Worm (Caenorhabditis elegans) whole organism, early embryonic: ENCODE measurements around the gene C56E6.2.
A peak's percentile ranks its signal among the peaks of the same experiment; 100 is the strongest.

Experiments
- B0310.2 ChIP-seq: sonication (generic microtip); optimal IDR thresholded peaks from 2 replicates; lab custom pipeline; 2016; ENCODE audit warnings: mild to moderate bottlenecking, missing genetic modification characterization, missing compliant biosample characterization
- F13C5.2 ChIP-seq: sonication (generic microtip); optimal IDR thresholded peaks from 2 replicates; lab custom pipeline; 2017; ENCODE audit warnings: mild to moderate bottlenecking, missing genetic modification characterization, inconsistent platforms, missing compliant biosample characterization
- aly-1 ChIP-seq: sonication (generic microtip); optimal IDR thresholded peaks from 2 replicates; lab custom pipeline; 2016; ENCODE audit warnings: missing genetic modification characterization, missing compliant biosample characterization
- ama-1 ChIP-seq: fragments of 150-350 bp; optimal IDR thresholded peaks from 2 replicates; lab custom pipeline; 2014
- ceh-13 ChIP-seq: fragments of 200-800 bp; sonication (Bioruptor generic); optimal IDR thresholded peaks from 2 replicates; lab custom pipeline; 2018; ENCODE audit warnings: mild to moderate bottlenecking, missing genetic modification characterization, missing compliant biosample characterization
- ceh-36 ChIP-seq: sonication (generic microtip); optimal IDR thresholded peaks from 2 replicates; lab custom pipeline; 2016; ENCODE audit warnings: missing genetic modification characterization, inconsistent platforms, missing compliant biosample characterization
- ets-7 ChIP-seq: sonication (generic microtip); optimal IDR thresholded peaks from 2 replicates; lab custom pipeline; 2016; ENCODE audit warnings: missing genotype, missing genetic modification characterization, missing compliant biosample characterization
- flt-1 ChIP-seq: fragments of 200-800 bp; sonication (Bioruptor generic); IDR thresholded peaks from 2 replicates; pipeline ENCODE4 v1.3.6; 2022; ENCODE audit warnings: missing genetic modification characterization, missing compliant biosample characterization
- hmbx-1 ChIP-seq: sonication (generic microtip); optimal IDR thresholded peaks from 2 replicates; lab custom pipeline; 2016; ENCODE audit warnings: mild to moderate bottlenecking, missing genetic modification characterization, missing compliant biosample characterization
- hmg-4 ChIP-seq: fragments of 200-800 bp; sonication (Bioruptor generic); optimal IDR thresholded peaks from 2 replicates; lab custom pipeline; 2018; ENCODE audit warnings: mild to moderate bottlenecking, missing genetic modification characterization, missing compliant biosample characterization
- hnd-1 ChIP-seq: sonication (generic microtip); optimal IDR thresholded peaks from 2 replicates; lab custom pipeline; 2016; ENCODE audit warnings: missing genetic modification characterization, missing compliant biosample characterization
- pes-1 ChIP-seq: fragments of 200-800 bp; sonication (Bioruptor generic); IDR thresholded peaks from 2 replicates; pipeline ENCODE4 v1.3.6; 2022; ENCODE audit warnings: missing genetic modification reagents, missing genetic modification characterization, missing compliant biosample characterization
- scrt-1 ChIP-seq: fragments of 200-800 bp; sonication (Bioruptor generic); IDR thresholded peaks from 2 replicates; pipeline ENCODE4 v1.3.6; 2022; ENCODE audit warnings: missing genetic modification characterization, missing compliant biosample characterization
- sea-1 ChIP-seq: fragments of 200-800 bp; sonication (Bioruptor generic); conservative IDR thresholded peaks from 2 replicates; pipeline ENCODE4 v1.3.6; 2022; ENCODE audit warnings: missing genetic modification characterization, missing compliant biosample characterization
- tbx-11 ChIP-seq: fragments of 200-800 bp; sonication (Bioruptor generic); IDR thresholded peaks from 2 replicates; pipeline ENCODE4 v1.3.6; 2022; ENCODE audit warnings: missing genetic modification characterization, missing compliant biosample characterization
- tbx-37 ChIP-seq: fragments of 200-800 bp; sonication (Bioruptor generic); conservative IDR thresholded peaks from 2 replicates; pipeline ENCODE4 v1.3.6; 2022; ENCODE audit warnings: missing genetic modification reagents, missing genetic modification characterization, missing compliant biosample characterization
- tra-4 ChIP-seq: sonication (generic microtip); optimal IDR thresholded peaks from 2 replicates; lab custom pipeline; 2017; ENCODE audit warnings: missing genetic modification characterization, missing compliant biosample characterization

C56E6.2 gene

ce11 chrII:6489711-6490184, 35.0 kb upstream of the C56E6.2 start, which contains the start of the genes snr-3 and rsp-5:
TSS of gene snr-3 (minus strand) at chrII:6489761.
TSS of gene rsp-5 (plus strand) at chrII:6490165.
- no peak for TF ChIP-seq ama-1 (lab: Kevin White, UChicago)
- TF ChIP-seq pes-1 (GFP tag; lab: Robert Waterston, UW) = no peak
- no peak for TF ChIP-seq tbx-11 (GFP tag; lab: Robert Waterston, UW)
- no peak for TF ChIP-seq ceh-13 (GFP tag; lab: Kevin White, UChicago)
- TF ChIP-seq tbx-37 = no peak
- TF ChIP-seq F13C5.2 (tag; lab: Kevin White, UChicago) = no peak
- no peak for TF ChIP-seq hmg-4 (GFP tag; lab: Kevin White, UChicago)
- no peak for TF ChIP-seq hnd-1 (tag; lab: Kevin White, UChicago)
- TF ChIP-seq tra-4 (tag; lab: Kevin White, UChicago) = no peak
- no peak for TF ChIP-seq ets-7 (tag; lab: Kevin White, UChicago)
- TF ChIP-seq B0310.2 (tag; lab: Kevin White, UChicago) = no peak
- TF ChIP-seq scrt-1 (GFP tag; lab: Robert Waterston, UW) = no peak
- no peak for TF ChIP-seq flt-1 (GFP tag; lab: Robert Waterston, UW)

- no peak for TF ChIP-seq hmbx-1 (tag; lab: Kevin White, UChicago)
- TF ChIP-seq tbx-11 (GFP tag; lab: Robert Waterston, UW) = no peak
- TF ChIP-seq scrt-1 (GFP tag; lab: Robert Waterston, UW) = no peak
- no peak for TF ChIP-seq tra-4 (tag; lab: Kevin White, UChicago)
- TF ChIP-seq sea-1 (GFP tag; lab: Robert Waterston, UW) = no peak
- no peak for TF ChIP-seq F13C5.2 (tag; lab: Kevin White, UChicago)
- no peak for TF ChIP-seq B0310.2 (tag; lab: Kevin White, UChicago)
- no peak for TF ChIP-seq hnd-1 (tag; lab: Kevin White, UChicago)
- TF ChIP-seq ceh-13 (GFP tag; lab: Kevin White, UChicago) = no peak
- TF ChIP-seq ets-7 (tag; lab: Kevin White, UChicago) = no peak
- no peak for TF ChIP-seq hmg-4 (GFP tag; lab: Kevin White, UChicago)
- TF ChIP-seq ceh-36 (tag; lab: Kevin White, UChicago) = no peak
- no peak for TF ChIP-seq flt-1 (GFP tag; lab: Robert Waterston, UW)
- no peak for TF ChIP-seq pes-1 (GFP tag; lab: Robert Waterston, UW)
- TF ChIP-seq tbx-37 = no peak
- no peak for TF ChIP-seq ama-1 (lab: Kevin White, UChicago)
- no peak for TF ChIP-seq aly-1 (tag; lab: Kevin White, UChicago)
These were observed 33.5 kb upstream of the C56E6.2 start for ce11 chrII:6491187-6491586.

- TF ChIP-seq ceh-13 (GFP tag; lab: Kevin White, UChicago) = no peak
- 0 out of 2 replicates have a peak, but pooled peaks have one; percentile 59 for TF ChIP-seq scrt-1 (GFP tag; lab: Robert Waterston, UW)
- TF ChIP-seq hmbx-1 (tag; lab: Kevin White, UChicago) = no peak
- no peak for TF ChIP-seq F13C5.2 (tag; lab: Kevin White, UChicago)
- peak; percentile 60; the same call in 1 of the 2 replicates for TF ChIP-seq pes-1 (GFP tag; lab: Robert Waterston, UW)
- TF ChIP-seq tra-4 (tag; lab: Kevin White, UChicago) = no peak
- peak; percentile 72 for TF ChIP-seq B0310.2 (tag; lab: Kevin White, UChicago)
- no peak for TF ChIP-seq ceh-36 (tag; lab: Kevin White, UChicago)
- peak; percentile 80 for TF ChIP-seq hmg-4 (GFP tag; lab: Kevin White, UChicago)
- TF ChIP-seq aly-1 (tag; lab: Kevin White, UChicago) = peak; percentile 24
- no peak for TF ChIP-seq hnd-1 (tag; lab: Kevin White, UChicago)
- no peak for TF ChIP-seq ets-7 (tag; lab: Kevin White, UChicago)
- TF ChIP-seq tbx-11 (GFP tag; lab: Robert Waterston, UW) = no peak
- no peak for TF ChIP-seq ama-1 (lab: Kevin White, UChicago)
- TF ChIP-seq flt-1 (GFP tag; lab: Robert Waterston, UW) = peak; percentile 33; the same call in 1 of the 2 replicates
- TF ChIP-seq sea-1 (GFP tag; lab: Robert Waterston, UW) = no peak
- TF ChIP-seq tbx-37 = peak; percentile 39; the same call in 1 of the 2 replicates
These were observed 32.8 kb upstream of the C56E6.2 start, which contains the start of the genes T28D9.11 and T28D9.1 for ce11 chrII:6491817-6492452. TSS of gene T28D9.11 (minus strand) at chrII:6491993. TSS of gene T28D9.1 (plus strand) at chrII:6492402.

- TF ChIP-seq tbx-37 (no peak), aly-1 (tag; lab: Kevin White, UChicago) (no peak), scrt-1 (GFP tag; lab: Robert Waterston, UW) (no peak), tbx-11 (GFP tag; lab: Robert Waterston, UW) (no peak), B0310.2 (tag; lab: Kevin White, UChicago) (no peak), ceh-36 (tag; lab: Kevin White, UChicago) (no peak), tra-4 (tag; lab: Kevin White, UChicago) (no peak), hnd-1 (tag; lab: Kevin White, UChicago) (no peak), ets-7 (tag; lab: Kevin White, UChicago) (no peak), flt-1 (GFP tag; lab: Robert Waterston, UW) (no peak), F13C5.2 (tag; lab: Kevin White, UChicago) (no peak), ceh-13 (GFP tag; lab: Kevin White, UChicago) (no peak), pes-1 (GFP tag; lab: Robert Waterston, UW) (no peak), hmg-4 (GFP tag; lab: Kevin White, UChicago) (no peak), sea-1 (GFP tag; lab: Robert Waterston, UW) (no peak), ama-1 (lab: Kevin White, UChicago) (no peak), hmbx-1 (tag; lab: Kevin White, UChicago) (no peak)
These were observed 31.6 kb upstream of the C56E6.2 start for ce11 chrII:6493139-6493538.

- no peak for TF ChIP-seq tra-4 (tag; lab: Kevin White, UChicago)
- TF ChIP-seq F13C5.2 (tag; lab: Kevin White, UChicago) = peak; percentile 5
- TF ChIP-seq tbx-11 (GFP tag; lab: Robert Waterston, UW) = 0 out of 2 replicates have a peak, but pooled peaks have one; percentile 5
These were observed 30.9 kb upstream of the C56E6.2 start for ce11 chrII:6493709-6494326.
